Fruit fly (Drosophila melanogaster) Kc167 (cell line): ENCODE data around the gene Elys.

Experiments
- Myc ChIP-seq: fragments of >200 bp; optimal IDR thresholded peaks from 2 replicates; lab custom pipeline; 2017; ENCODE audit warnings: missing external identifiers
- h ChIP-seq: fragments of >200 bp; optimal IDR thresholded peaks from 3 replicates; lab custom pipeline; 2018; ENCODE audit warnings: missing external identifiers
- insv ChIP-seq: fragments of >200 bp; optimal IDR thresholded peaks from 3 replicates; lab custom pipeline; 2018; ENCODE audit warnings: missing external identifiers
- psq ChIP-seq: fragments of >200 bp; optimal IDR thresholded peaks from 2 replicates; lab custom pipeline; 2017; ENCODE audit warnings: missing external identifiers
- ttk ChIP-seq: sonication (Bioruptor generic); optimal IDR thresholded peaks from 2 replicates; lab custom pipeline; 2017; ENCODE audit warnings: missing external identifiers

DNA sequence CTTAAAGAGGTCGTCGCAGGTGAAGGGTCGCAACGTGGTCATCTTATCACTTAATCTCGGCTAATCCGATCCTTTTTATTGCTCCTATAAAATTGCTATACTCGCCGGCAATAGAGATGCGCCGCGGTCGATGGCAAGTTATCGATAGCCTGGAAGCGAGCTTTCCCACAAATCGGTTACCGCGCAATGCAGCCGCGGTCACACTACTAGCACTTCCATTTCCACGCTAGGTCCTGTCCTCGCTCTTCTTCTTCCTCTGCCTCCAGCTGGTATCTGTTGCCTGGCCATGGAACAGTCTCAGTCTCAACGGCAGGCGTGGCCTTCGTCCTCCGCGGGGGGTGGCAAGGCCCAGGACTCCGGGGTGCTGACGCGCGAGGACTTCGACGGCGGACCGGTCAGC, 29.2 kb upstream of the Elys start, which contains the start of the genes Naa20A and MKP-4:
- TF ChIP-seq psq (lab: Kevin White, UChicago) (no peak), insv (lab: Kevin White, UChicago) (no peak), ttk (no peak), h (lab: Kevin White, UChicago) (no peak), Myc (lab: Kevin White, UChicago) (no peak)
